Worm (Caenorhabditis elegans): ENCODE measurements around the gene F58B4.7.
A peak's percentile ranks its signal among the peaks of the same experiment; 100 is the strongest.

The F58B4.7 gene

DNA sequence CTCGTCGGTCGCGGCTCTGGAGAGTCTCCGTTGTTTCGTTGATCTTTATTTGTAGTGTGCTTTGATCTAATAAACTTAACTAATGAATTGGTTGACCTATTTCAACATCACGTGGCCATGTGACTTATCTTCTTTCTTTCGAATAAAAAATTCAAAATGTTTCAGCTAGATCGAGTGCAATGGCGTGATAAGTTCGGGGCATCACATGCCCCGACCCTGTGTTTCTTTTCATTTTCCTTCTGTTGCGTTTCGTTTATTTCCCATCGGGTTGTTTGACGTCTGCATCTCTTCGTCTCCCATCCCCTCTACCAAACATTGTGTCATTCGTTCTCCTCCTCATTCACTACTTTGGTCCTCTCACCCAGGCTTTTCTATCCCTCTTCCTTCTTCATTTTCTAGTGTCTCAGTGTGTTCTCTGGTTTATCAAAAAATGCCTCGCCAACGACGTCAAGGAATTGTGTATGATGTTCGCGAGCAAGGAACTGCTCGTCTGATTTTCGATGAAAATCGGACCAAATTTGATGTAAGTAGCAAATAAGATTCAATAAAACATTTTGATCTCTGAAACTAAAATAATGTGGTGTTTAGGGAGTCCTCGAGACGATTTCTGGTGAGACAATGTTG, 28.6 kb upstream of the F58B4.7 start, which contains the start of gene F17C11.4:
TSS of gene F17C11.4 (plus strand) at position 206 of the 624 bp plus-strand sequence.
- TF ChIP-seq sea-1 (GFP tag; conservative IDR thresholded peaks at IDR 0.05) (0 out of 2 replicates have a peak, but pooled peaks have one; percentile 6), tra-4 (tag; optimal IDR thresholded peaks at IDR 0.05) (no peak), tbx-37 (GFP tag; conservative IDR thresholded peaks at IDR 0.05) (peak; percentile 17; the same call in 1 of the 2 replicates)

DNA sequence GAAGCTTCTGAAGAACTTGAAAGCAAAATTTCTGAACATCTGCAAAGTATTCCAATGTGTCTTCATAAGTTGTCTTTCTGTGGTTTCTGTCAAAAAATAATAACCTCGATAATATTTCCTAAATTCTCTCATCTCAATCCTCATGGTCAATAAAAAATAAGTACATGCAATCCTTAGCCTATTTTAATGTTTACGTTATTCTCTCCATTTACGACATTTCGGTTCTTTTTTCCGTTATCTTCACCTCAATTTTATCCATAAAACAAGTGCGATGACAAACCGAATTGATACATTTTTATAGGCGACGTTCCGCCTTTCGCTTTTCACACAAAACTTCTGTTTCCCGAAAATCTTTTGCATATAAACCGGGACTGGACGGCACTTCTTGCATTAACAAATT, 26.4 kb upstream of the F58B4.7 start, which contains the start of gene col-153:
TSS of gene col-153 (plus strand) at position 301 of the 400 bp plus-strand sequence.
- no peak for TF ChIP-seq hnd-1 (tag; optimal IDR thresholded peaks at IDR 0.05)
- TF ChIP-seq hmbx-1 (tag; optimal IDR thresholded peaks at IDR 0.05) = no peak
- TF ChIP-seq ceh-36 (tag; optimal IDR thresholded peaks at IDR 0.05) = no peak
- TF ChIP-seq ceh-13 (GFP tag; optimal IDR thresholded peaks at IDR 0.05) = no peak
- TF ChIP-seq sea-1 (GFP tag; conservative IDR thresholded peaks at IDR 0.05) = no peak
- TF ChIP-seq tra-4 (tag; optimal IDR thresholded peaks at IDR 0.05) = no peak
- no peak for TF ChIP-seq tbx-37 (GFP tag; conservative IDR thresholded peaks at IDR 0.05)
- no peak for TF ChIP-seq scrt-1 (GFP tag; IDR thresholded peaks at IDR 0.05)
- no peak for TF ChIP-seq ets-7 (tag; optimal IDR thresholded peaks at IDR 0.05)
- no peak for TF ChIP-seq B0310.2 (tag; optimal IDR thresholded peaks at IDR 0.05)
- no peak for TF ChIP-seq flt-1 (GFP tag; IDR thresholded peaks at IDR 0.05)
- no peak for TF ChIP-seq F13C5.2 (tag; optimal IDR thresholded peaks at IDR 0.05)
- TF ChIP-seq pes-1 (GFP tag; IDR thresholded peaks at IDR 0.05) = no peak
- no peak for TF ChIP-seq aly-1 (tag; optimal IDR thresholded peaks at IDR 0.05)
- TF ChIP-seq tbx-11 (GFP tag; IDR thresholded peaks at IDR 0.05) = no peak
- no peak for TF ChIP-seq ama-1 (optimal IDR thresholded peaks at IDR 0.05)
- no peak for TF ChIP-seq hmg-4 (GFP tag; optimal IDR thresholded peaks at IDR 0.05)

DNA sequence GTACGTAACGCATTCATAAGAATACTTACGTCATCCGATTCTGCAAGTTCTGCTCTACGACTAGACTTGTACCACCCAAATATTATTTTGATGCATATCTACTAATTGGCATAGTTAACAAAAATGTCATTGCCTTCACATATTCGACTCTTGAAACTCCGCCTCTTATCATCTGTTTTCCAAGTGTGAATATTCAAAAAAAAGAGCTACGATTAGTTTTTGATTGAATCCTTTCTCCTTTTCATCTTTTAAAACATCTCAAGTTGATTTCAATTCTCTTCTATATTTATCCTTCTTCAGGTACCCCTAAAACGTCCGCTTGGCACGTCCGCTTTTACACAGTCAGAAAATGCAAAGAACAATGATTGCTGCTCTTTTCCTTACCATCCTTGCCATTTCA, 24.8 kb upstream of the F58B4.7 start, which contains the start of gene F17C11.2:
TSS of gene F17C11.2 (plus strand) at position 301 of the 400 bp plus-strand sequence.
- TF ChIP-seq hnd-1 (tag; optimal IDR thresholded peaks at IDR 0.05) = no peak
- TF ChIP-seq ets-7 (tag; optimal IDR thresholded peaks at IDR 0.05) = no peak
- TF ChIP-seq ceh-36 (tag; optimal IDR thresholded peaks at IDR 0.05) = no peak
- no peak for TF ChIP-seq scrt-1 (GFP tag; IDR thresholded peaks at IDR 0.05)

DNA sequence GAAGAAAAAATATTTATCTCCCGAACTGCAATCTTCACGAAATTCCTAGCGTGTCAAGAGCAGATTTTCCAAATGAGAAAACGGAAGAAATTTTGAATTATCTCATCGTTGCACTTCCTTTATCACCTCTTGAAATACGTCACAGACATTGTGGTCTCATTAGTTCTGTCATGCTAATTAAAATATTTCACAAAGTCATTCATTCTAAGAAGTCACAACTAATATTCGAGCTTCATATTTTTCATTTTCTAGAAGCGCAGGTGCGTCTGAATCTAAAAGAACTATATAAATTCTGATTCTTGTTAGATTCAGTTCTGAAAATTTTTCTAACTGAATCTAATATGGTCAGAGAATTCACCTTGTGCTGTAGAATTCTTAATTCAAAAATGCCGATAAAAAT, 24.1 kb upstream of the F58B4.7 start:
- TF ChIP-seq pes-1 (GFP tag; IDR thresholded peaks at IDR 0.05) = no peak
- TF ChIP-seq ceh-36 (tag; optimal IDR thresholded peaks at IDR 0.05) = no peak
- TF ChIP-seq sea-1 (GFP tag; conservative IDR thresholded peaks at IDR 0.05) = no peak
- no peak for TF ChIP-seq F13C5.2 (tag; optimal IDR thresholded peaks at IDR 0.05)
- TF ChIP-seq hmbx-1 (tag; optimal IDR thresholded peaks at IDR 0.05) = no peak
- TF ChIP-seq flt-1 (GFP tag; IDR thresholded peaks at IDR 0.05) = no peak
- TF ChIP-seq scrt-1 (GFP tag; IDR thresholded peaks at IDR 0.05) = no peak
- TF ChIP-seq tbx-11 (GFP tag; IDR thresholded peaks at IDR 0.05) = no peak
- no peak for TF ChIP-seq hmg-4 (GFP tag; optimal IDR thresholded peaks at IDR 0.05)
- TF ChIP-seq ama-1 (optimal IDR thresholded peaks at IDR 0.05) = no peak
- TF ChIP-seq tbx-37 (GFP tag; conservative IDR thresholded peaks at IDR 0.05) = no peak
- no peak for TF ChIP-seq tra-4 (tag; optimal IDR thresholded peaks at IDR 0.05)
- no peak for TF ChIP-seq aly-1 (tag; optimal IDR thresholded peaks at IDR 0.05)
- no peak for TF ChIP-seq B0310.2 (tag; optimal IDR thresholded peaks at IDR 0.05)
- no peak for TF ChIP-seq ceh-13 (GFP tag; optimal IDR thresholded peaks at IDR 0.05)
- TF ChIP-seq hnd-1 (tag; optimal IDR thresholded peaks at IDR 0.05) = no peak
- TF ChIP-seq ets-7 (tag; optimal IDR thresholded peaks at IDR 0.05) = no peak

DNA sequence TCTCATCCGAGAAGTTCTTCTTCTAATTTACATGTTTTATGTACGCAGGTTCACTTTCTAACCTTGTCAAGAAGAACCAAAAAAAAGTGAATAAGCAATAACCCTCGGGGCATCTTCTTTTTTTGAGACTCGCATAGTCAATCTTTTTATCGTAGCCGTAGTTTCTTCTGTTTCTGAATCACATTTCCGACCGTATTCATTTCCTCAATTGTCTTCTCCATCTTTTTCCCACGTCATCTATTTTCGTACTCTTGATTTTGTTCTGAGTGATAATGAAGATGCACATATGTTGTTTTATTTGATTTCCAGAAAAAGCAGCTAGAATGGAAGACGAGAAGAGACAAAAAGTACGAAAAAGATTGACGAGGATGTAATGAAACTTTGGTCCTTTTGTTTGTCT, 21.8 kb upstream of the F58B4.7 start:
- TF ChIP-seq B0310.2 (tag; optimal IDR thresholded peaks at IDR 0.05) (no peak), tbx-11 (GFP tag; IDR thresholded peaks at IDR 0.05) (no peak), aly-1 (tag; optimal IDR thresholded peaks at IDR 0.05) (no peak), ama-1 (optimal IDR thresholded peaks at IDR 0.05) (no peak), F13C5.2 (tag; optimal IDR thresholded peaks at IDR 0.05) (no peak), ets-7 (tag; optimal IDR thresholded peaks at IDR 0.05) (no peak), tbx-37 (GFP tag; conservative IDR thresholded peaks at IDR 0.05) (no peak), ceh-13 (GFP tag; optimal IDR thresholded peaks at IDR 0.05) (no peak), hnd-1 (tag; optimal IDR thresholded peaks at IDR 0.05) (no peak), scrt-1 (GFP tag; IDR thresholded peaks at IDR 0.05) (no peak), pes-1 (GFP tag; IDR thresholded peaks at IDR 0.05) (no peak), hmbx-1 (tag; optimal IDR thresholded peaks at IDR 0.05) (no peak), sea-1 (GFP tag; conservative IDR thresholded peaks at IDR 0.05) (no peak), flt-1 (GFP tag; IDR thresholded peaks at IDR 0.05) (no peak), tra-4 (tag; optimal IDR thresholded peaks at IDR 0.05) (no peak), hmg-4 (GFP tag; optimal IDR thresholded peaks at IDR 0.05) (no peak), ceh-36 (tag; optimal IDR thresholded peaks at IDR 0.05) (no peak)

DNA sequence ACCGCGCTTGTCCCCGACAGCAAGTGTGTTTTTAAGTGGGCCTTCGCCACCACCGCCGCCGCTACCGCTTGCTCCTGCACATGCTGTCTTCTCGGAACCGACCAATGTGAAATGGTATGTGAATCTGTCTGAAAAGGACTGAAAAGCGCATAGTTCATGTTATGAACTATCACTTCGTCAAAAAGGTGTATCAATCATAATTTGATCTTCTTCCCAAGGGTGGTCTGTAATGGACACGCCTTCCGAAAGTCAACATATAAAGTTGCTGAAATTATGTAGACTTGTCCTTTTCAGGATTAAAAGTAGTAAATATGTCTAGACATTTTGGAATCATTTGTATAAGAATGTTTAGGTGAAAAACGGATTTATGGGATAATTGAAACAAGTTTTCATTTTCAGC, 19.0 kb upstream of the F58B4.7 start, which contains the start of gene zip-9:
TSS of gene zip-9 (plus strand) at position 301 of the 400 bp plus-strand sequence.
- TF ChIP-seq tra-4 (tag; optimal IDR thresholded peaks at IDR 0.05) = no peak
- TF ChIP-seq ceh-36 (tag; optimal IDR thresholded peaks at IDR 0.05) = no peak
- TF ChIP-seq F13C5.2 (tag; optimal IDR thresholded peaks at IDR 0.05) = no peak
- TF ChIP-seq ceh-13 (GFP tag; optimal IDR thresholded peaks at IDR 0.05) = no peak
- TF ChIP-seq B0310.2 (tag; optimal IDR thresholded peaks at IDR 0.05) = no peak
- no peak for TF ChIP-seq ama-1 (optimal IDR thresholded peaks at IDR 0.05)
- no peak for TF ChIP-seq ets-7 (tag; optimal IDR thresholded peaks at IDR 0.05)
- no peak for TF ChIP-seq pes-1 (GFP tag; IDR thresholded peaks at IDR 0.05)
- TF ChIP-seq hnd-1 (tag; optimal IDR thresholded peaks at IDR 0.05) = no peak
- no peak for TF ChIP-seq tbx-37 (GFP tag; conservative IDR thresholded peaks at IDR 0.05)
- no peak for TF ChIP-seq flt-1 (GFP tag; IDR thresholded peaks at IDR 0.05)
- TF ChIP-seq tbx-11 (GFP tag; IDR thresholded peaks at IDR 0.05) = no peak
- no peak for TF ChIP-seq sea-1 (GFP tag; conservative IDR thresholded peaks at IDR 0.05)
- no peak for TF ChIP-seq hmg-4 (GFP tag; optimal IDR thresholded peaks at IDR 0.05)
- no peak for TF ChIP-seq hmbx-1 (tag; optimal IDR thresholded peaks at IDR 0.05)

DNA sequence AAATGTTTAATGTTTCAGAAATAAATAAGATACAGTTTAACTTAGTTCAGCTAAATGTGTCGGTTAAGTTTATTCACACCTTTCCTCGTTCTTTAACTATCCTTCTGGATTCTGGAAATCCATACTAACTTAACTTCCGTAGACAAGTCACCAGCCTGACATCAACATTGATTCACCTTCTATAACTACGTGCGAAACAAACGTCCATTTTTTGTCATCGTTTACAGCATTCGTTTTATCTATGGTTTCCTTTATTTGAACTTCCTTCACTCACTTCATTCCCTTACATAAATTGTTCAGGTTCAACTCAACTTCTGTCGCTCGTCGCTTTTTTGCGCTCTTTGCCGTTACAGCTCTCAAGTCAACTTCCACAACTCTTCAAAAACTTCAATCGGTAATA, 18.0 kb upstream of the F58B4.7 start, which contains the start of gene F17C11.26:
TSS of gene F17C11.26 (plus strand) at position 301 of the 400 bp plus-strand sequence.
- TF ChIP-seq hmbx-1 (tag; optimal IDR thresholded peaks at IDR 0.05) (no peak), ceh-13 (GFP tag; optimal IDR thresholded peaks at IDR 0.05) (no peak), pes-1 (GFP tag; IDR thresholded peaks at IDR 0.05) (no peak), hmg-4 (GFP tag; optimal IDR thresholded peaks at IDR 0.05) (no peak), hnd-1 (tag; optimal IDR thresholded peaks at IDR 0.05) (no peak)

All from whole organism, early embryonic.